Worm (Caenorhabditis elegans): ENCODE data around the gene str-136.

- TF ChIP-seq unc-39 (tag; optimal IDR thresholded peaks at IDR 0.05) = no peak
- TF ChIP-seq lin-15B (tag; optimal IDR thresholded peaks at IDR 0.05) = no peak
- TF ChIP-seq lin-39 (tag; optimal IDR thresholded peaks at IDR 0.05) = no peak
- TF ChIP-seq pqm-1 (tag; optimal IDR thresholded peaks at IDR 0.05) = no peak
- TF ChIP-seq jun-1 (tag; optimal IDR thresholded peaks at IDR 0.05) = no peak
- no peak for TF ChIP-seq ZK546.5 (tag; optimal IDR thresholded peaks at IDR 0.05)
- no peak for TF ChIP-seq unc-62 (GFP tag; optimal IDR thresholded peaks at IDR 0.05)
- TF ChIP-seq elt-3 (tag; optimal IDR thresholded peaks at IDR 0.05) = no peak
- TF ChIP-seq pha-4 (tag; optimal IDR thresholded peaks at IDR 0.05) = no peak
- TF ChIP-seq snpc-4 (tag; optimal IDR thresholded peaks at IDR 0.05) = no peak
Observed at ce11 chrV:8252532-8252931, 26.2 kb downstream of the str-136 start.

Measured in whole organism, L3 larva.